Worm (Caenorhabditis elegans) whole organism, young adult: ENCODE measurements around the gene W08E12.5.

Experiments
- F22D6.2 ChIP-seq: sonication (generic microtip); optimal IDR thresholded peaks from 2 replicates; lab custom pipeline; 2016; ENCODE audit warnings: mild to moderate bottlenecking, missing genetic modification characterization, missing compliant biosample characterization
- F37B4.10 ChIP-seq: fragments of 200-800 bp; sonication (Bioruptor generic); IDR thresholded peaks from 2 replicates; pipeline ENCODE4 v1.3.6; 2022; ENCODE audit warnings: missing genetic modification characterization, missing compliant biosample characterization
- F49E8.2 ChIP-seq: sonication (generic microtip); optimal IDR thresholded peaks from 3 replicates; lab custom pipeline; 2017; ENCODE audit warnings: missing genetic modification characterization, mild to moderate bottlenecking, missing compliant biosample characterization, antibody characterized with exemption, moderate library complexity; ENCODE audit not compliant: insufficient read depth
- F55B11.4 ChIP-seq: sonication (generic microtip); optimal IDR thresholded peaks from 2 replicates; lab custom pipeline; 2016; ENCODE audit warnings: missing compliant biosample characterization, missing genetic modification characterization, borderline replicate concordance; ENCODE audit not compliant: insufficient read depth
- K11D2.4 ChIP-seq: fragments of 200-800 bp; sonication (Bioruptor generic); IDR thresholded peaks from 2 replicates; pipeline ENCODE4 v1.3.6; 2022; ENCODE audit warnings: missing genetic modification reagents, missing genetic modification characterization, missing compliant biosample characterization
- K12H6.12 ChIP-seq: fragments of 200-800 bp; sonication (Bioruptor generic); optimal IDR thresholded peaks from 2 replicates; lab custom pipeline; 2018; ENCODE audit warnings: mild to moderate bottlenecking, missing genetic modification characterization, missing compliant biosample characterization
- Y95B8A.8 ChIP-seq: fragments of 200-800 bp; sonication (Bioruptor generic); IDR thresholded peaks from 2 replicates; pipeline ENCODE4 v1.3.6; 2022; ENCODE audit warnings: missing genetic modification reagents, missing genetic modification characterization, missing compliant biosample characterization
- ZK185.1 ChIP-seq: sonication (generic microtip); optimal IDR thresholded peaks from 2 replicates; lab custom pipeline; 2016; ENCODE audit warnings: mild to moderate bottlenecking, missing genetic modification characterization, missing compliant biosample characterization; ENCODE audit not compliant: poor library complexity, severe bottlenecking
- akir-1 ChIP-seq: fragments of 200-800 bp; sonication (Bioruptor generic); optimal IDR thresholded peaks from 2 replicates; lab custom pipeline; 2018; ENCODE audit warnings: mild to moderate bottlenecking, missing genetic modification characterization, moderate library complexity, missing compliant biosample characterization
- aptf-2 ChIP-seq: fragments of 200-800 bp; sonication (Bioruptor generic); conservative IDR thresholded peaks from 2 replicates; pipeline ENCODE4 v1.3.6; 2022; ENCODE audit warnings: missing genetic modification reagents, missing genetic modification characterization, missing compliant biosample characterization
- athp-1 ChIP-seq: sonication (generic microtip); optimal IDR thresholded peaks from 2 replicates; lab custom pipeline; 2017; ENCODE audit warnings: mild to moderate bottlenecking, missing genetic modification characterization, missing compliant biosample characterization
- bed-1 ChIP-seq: fragments of 200-800 bp; sonication (Bioruptor generic); IDR thresholded peaks from 2 replicates; pipeline ENCODE4 v1.3.6; 2022; ENCODE audit warnings: missing genetic modification reagents, missing genetic modification characterization, missing compliant biosample characterization
- cebp-2 ChIP-seq: fragments of 200-800 bp; sonication (Bioruptor generic); IDR thresholded peaks from 2 replicates; pipeline ENCODE4 v1.3.6; 2022; ENCODE audit warnings: missing genetic modification characterization, missing compliant biosample characterization
- ceh-100 ChIP-seq: fragments of 200-800 bp; sonication (Bioruptor generic); IDR thresholded peaks from 2 replicates; pipeline ENCODE4 v1.3.6; 2022; ENCODE audit warnings: missing genetic modification reagents, missing genetic modification characterization, missing compliant biosample characterization
- ceh-40 ChIP-seq: fragments of 200-800 bp; sonication (Bioruptor generic); IDR thresholded peaks from 2 replicates; pipeline ENCODE4 v1.3.6; 2022; ENCODE audit warnings: missing genetic modification characterization, missing compliant biosample characterization
- chd-7 ChIP-seq: sonication (generic microtip); optimal IDR thresholded peaks from 2 replicates; lab custom pipeline; 2016; ENCODE audit warnings: mild to moderate bottlenecking, missing genetic modification characterization, moderate library complexity, missing compliant biosample characterization
- die-1 ChIP-seq: sonication (generic microtip); optimal IDR thresholded peaks from 2 replicates; lab custom pipeline; 2016; ENCODE audit warnings: missing genotype, mild to moderate bottlenecking, missing genetic modification characterization, missing compliant biosample characterization
- dox-1 ChIP-seq: fragments of 200-800 bp; sonication (Bioruptor generic); IDR thresholded peaks from 2 replicates; pipeline ENCODE4 v1.3.6; 2022; ENCODE audit warnings: missing genetic modification reagents, missing genetic modification characterization, missing compliant biosample characterization
- dpl-1 ChIP-seq: fragments of 150-350 bp; optimal IDR thresholded peaks from 2 replicates; lab custom pipeline; 2014; ENCODE audit warnings: missing biosample characterization, missing genetic modification reagents, missing genetic modification characterization
- egl-18 ChIP-seq: fragments of 200-800 bp; sonication (Bioruptor generic); IDR thresholded peaks from 2 replicates; pipeline ENCODE4 v1.3.6; 2022; ENCODE audit warnings: missing genetic modification reagents, missing genetic modification characterization, missing compliant biosample characterization
- egl-44 ChIP-seq: fragments of 200-800 bp; sonication (Bioruptor generic); IDR thresholded peaks from 2 replicates; pipeline ENCODE4 v1.3.6; 2022; ENCODE audit warnings: missing genetic modification reagents, missing genetic modification characterization, missing compliant biosample characterization
- him-1 ChIP-seq: sonication (generic microtip); optimal IDR thresholded peaks from 2 replicates; lab custom pipeline; 2016; ENCODE audit warnings: missing genotype, missing genetic modification reagents, missing genetic modification characterization, missing compliant biosample characterization
- hlh-12 ChIP-seq: sonication (generic microtip); optimal IDR thresholded peaks from 2 replicates; lab custom pipeline; 2016; ENCODE audit warnings: missing genetic modification characterization, missing compliant biosample characterization
- hmg-1.2 ChIP-seq: fragments of 200-800 bp; sonication (Bioruptor generic); IDR thresholded peaks from 2 replicates; pipeline ENCODE4 v1.3.6; 2022; ENCODE audit warnings: missing genetic modification reagents, missing genetic modification characterization, missing compliant biosample characterization
- hmg-20 ChIP-seq: fragments of 200-800 bp; sonication (Bioruptor generic); IDR thresholded peaks from 2 replicates; pipeline ENCODE4 v1.3.6; 2022; ENCODE audit warnings: missing genetic modification reagents, missing genetic modification characterization, missing compliant biosample characterization
- let-526 ChIP-seq: fragments of 200-800 bp; sonication (Bioruptor generic); IDR thresholded peaks from 2 replicates; pipeline ENCODE4 v1.3.6; 2022; ENCODE audit warnings: missing genetic modification reagents, missing genetic modification characterization, missing compliant biosample characterization
- let-607 ChIP-seq, 2 experiments: fragments of 200-800 bp in 1 of 2; sonication (Bioruptor generic) in 1 of 2; sonication (generic microtip) in 1 of 2; optimal IDR thresholded peaks; 2 replicates each; lab custom pipeline; 2016 to 2018; ENCODE audit warnings: mild to moderate bottlenecking in 2 of 2, missing compliant biosample characterization in 2 of 2, missing genetic modification characterization in 2 of 2, moderate library complexity in 2 of 2, missing genotype in 1 of 2
- lin-40 ChIP-seq: sonication (generic microtip); optimal IDR thresholded peaks from 2 replicates; lab custom pipeline; 2016; ENCODE audit warnings: missing genetic modification characterization, mild to moderate bottlenecking, missing compliant biosample characterization, missing genotype, missing genetic modification reagents
- lin-54 ChIP-seq: fragments of 200-800 bp; sonication (Bioruptor generic); optimal IDR thresholded peaks from 2 replicates; lab custom pipeline; 2018; ENCODE audit warnings: mild to moderate bottlenecking, missing genetic modification characterization, missing compliant biosample characterization
- lsl-1 ChIP-seq: fragments of 200-800 bp; sonication (Bioruptor generic); optimal IDR thresholded peaks from 2 replicates; lab custom pipeline; 2018; ENCODE audit warnings: mild to moderate bottlenecking, missing genetic modification characterization, moderate library complexity, missing compliant biosample characterization
- madf-6 ChIP-seq: fragments of 200-800 bp; sonication (Bioruptor generic); IDR thresholded peaks from 2 replicates; pipeline ENCODE4 v1.3.6; 2022; ENCODE audit warnings: missing genetic modification reagents, missing genetic modification characterization, missing compliant biosample characterization
- mcd-1 ChIP-seq: fragments of 200-800 bp; sonication (Bioruptor generic); IDR thresholded peaks from 2 replicates; pipeline ENCODE4 v1.3.6; 2022; ENCODE audit warnings: missing genetic modification reagents, missing genetic modification characterization, missing compliant biosample characterization
- nhr-120 ChIP-seq: fragments of 200-800 bp; sonication (Bioruptor generic); IDR thresholded peaks from 2 replicates; pipeline ENCODE4 v1.3.6; 2022; ENCODE audit warnings: missing genetic modification characterization, missing compliant biosample characterization
- nhr-27 ChIP-seq: fragments of 200-800 bp; sonication (Bioruptor generic); optimal IDR thresholded peaks from 2 replicates; lab custom pipeline; 2018; ENCODE audit warnings: mild to moderate bottlenecking, missing genetic modification characterization, moderate library complexity, missing compliant biosample characterization
- pha-4 ChIP-seq: fragments of 150-350 bp; sonication (generic microtip); optimal IDR thresholded peaks from 2 replicates; lab custom pipeline; 2014; ENCODE audit warnings: missing biosample characterization, missing genetic modification reagents, missing genetic modification characterization
- rec-8 ChIP-seq, 2 experiments: sonication (generic microtip); optimal IDR thresholded peaks; 2 replicates each; lab custom pipeline; 2016; ENCODE audit warnings: mild to moderate bottlenecking in 2 of 2, missing genetic modification characterization in 2 of 2, missing genetic modification reagents in 2 of 2, missing genotype in 2 of 2, missing biosample characterization in 1 of 2, missing compliant biosample characterization in 1 of 2, moderate library complexity in 1 of 2
- snpc-3.4 ChIP-seq: sonication (generic microtip); optimal IDR thresholded peaks from 2 replicates; lab custom pipeline; 2017; ENCODE audit warnings: missing genetic modification characterization, mild to moderate bottlenecking, missing compliant biosample characterization, antibody characterized with exemption, moderate library complexity, missing genotype, missing genetic modification reagents
- tbp1 ChIP-seq: fragments of 200-800 bp; sonication (Bioruptor generic); optimal IDR thresholded peaks from 2 replicates; lab custom pipeline; 2018; ENCODE audit warnings: mild to moderate bottlenecking, missing genetic modification characterization, missing compliant biosample characterization
- tbx-9 ChIP-seq: sonication (generic microtip); optimal IDR thresholded peaks from 2 replicates; lab custom pipeline; 2016; ENCODE audit warnings: borderline replicate concordance, missing genetic modification characterization, inconsistent platforms, missing compliant biosample characterization
- xnd-1 ChIP-seq: sonication (generic microtip); optimal IDR thresholded peaks from 2 replicates; lab custom pipeline; 2016; ENCODE audit warnings: missing genotype, missing genetic modification reagents, missing genetic modification characterization, missing compliant biosample characterization
- zim-3 ChIP-seq: sonication (generic microtip); optimal IDR thresholded peaks from 2 replicates; lab custom pipeline; 2017; ENCODE audit warnings: mild to moderate bottlenecking, missing genetic modification characterization, moderate library complexity, missing compliant biosample characterization
- ztf-25 ChIP-seq: fragments of 200-800 bp; sonication (Bioruptor generic); IDR thresholded peaks from 2 replicates; pipeline ENCODE4 v1.3.6; 2022; ENCODE audit warnings: missing genetic modification reagents, missing genetic modification characterization, missing compliant biosample characterization
- ztf-26 ChIP-seq: sonication (generic microtip); optimal IDR thresholded peaks from 2 replicates; lab custom pipeline; 2017; ENCODE audit warnings: missing genetic modification characterization, missing compliant biosample characterization
- ztf-28 ChIP-seq: fragments of 200-800 bp; sonication (Bioruptor generic); IDR thresholded peaks from 2 replicates; pipeline ENCODE4 v1.3.6; 2022; ENCODE audit warnings: missing genetic modification reagents, missing genetic modification characterization, missing compliant biosample characterization

Gene W08E12.5

ce11 chrIV:3293800-3294493, 6.6 kb upstream of the W08E12.5 start (continued):
- no peak for TF ChIP-seq tbp1 (GFP tag; lab: Kevin White, UChicago)
- TF ChIP-seq xnd-1 (tag; lab: Kevin White, UChicago) = peak; percentile 8
- no peak for TF ChIP-seq F22D6.2
- no peak for TF ChIP-seq aptf-2 (GFP tag; lab: Robert Waterston, UW)
- no peak for TF ChIP-seq hlh-12 (tag; lab: Kevin White, UChicago)
- TF ChIP-seq chd-7 = no peak
- TF ChIP-seq K11D2.4 = no peak
- no peak for TF ChIP-seq bed-1 (GFP tag; lab: Robert Waterston, UW)
- TF ChIP-seq ceh-40 (GFP tag; lab: Robert Waterston, UW) = no peak
- TF ChIP-seq Y95B8A.8 (GFP tag; lab: Robert Waterston, UW) = no peak

ce11 chrIV:3294553-3295185, 5.9 kb upstream of the W08E12.5 start, which contains the start of gene W08E12.7:
TSS of gene W08E12.7 (plus strand) at chrIV:3295135.
- TF ChIP-seq egl-44 (GFP tag; lab: Robert Waterston, UW) (no peak), egl-18 (GFP tag; lab: Robert Waterston, UW) (no peak), rec-8 (tag; optimal IDR thresholded peaks at IDR 0.05; lab: Kevin White, UChicago) (peak; percentile 32 to 36), nhr-27 (tag; lab: Kevin White, UChicago) (no peak), hmg-1.2 (GFP tag; lab: Robert Waterston, UW) (peak; percentile 86), dpl-1 (GFP tag; lab: Kevin White, UChicago) (peak; percentile 93), athp-1 (tag; lab: Kevin White, UChicago) (peak; percentile 89), mcd-1 (GFP tag; lab: Robert Waterston, UW) (peak; percentile 98), ztf-28 (GFP tag; lab: Robert Waterston, UW) (peak; percentile 85), dox-1 (GFP tag; lab: Robert Waterston, UW) (peak; percentile 96), cebp-2 (GFP tag; lab: Robert Waterston, UW) (no peak), nhr-120 (GFP tag; lab: Robert Waterston, UW) (no peak), ceh-100 (GFP tag; lab: Robert Waterston, UW) (peak; percentile 95), zim-3 (tag; lab: Kevin White, UChicago) (no peak), him-1 (tag; lab: Kevin White, UChicago) (peak; percentile 30), let-526 (GFP tag; lab: Robert Waterston, UW) (peak; percentile 88; the same call in 1 of the 2 replicates), lsl-1 (GFP tag; lab: Kevin White, UChicago) (peak; percentile 92), F37B4.10 (GFP tag; lab: Robert Waterston, UW) (no peak), F49E8.2 (tag; lab: Kevin White, UChicago) (peak; percentile 94), tbx-9 (tag; lab: Kevin White, UChicago) (no peak), hmg-20 (GFP tag; lab: Robert Waterston, UW) (0 out of 2 replicates have a peak, but pooled peaks have one; percentile 10), die-1 (tag; lab: Kevin White, UChicago) (peak; percentile 45), ZK185.1 (peak; percentile 87), akir-1 (GFP tag; lab: Kevin White, UChicago) (no peak), let-607 (tag; optimal IDR thresholded peaks at IDR 0.05; lab: Kevin White, UChicago) (peak; percentile 60 to 70), snpc-3.4 (tag; lab: Kevin White, UChicago) (peak; percentile 91), pha-4 (peak; percentile 95), lin-54 (GFP tag; lab: Kevin White, UChicago) (peak; percentile 96), madf-6 (GFP tag; lab: Robert Waterston, UW) (peak; percentile 94), lin-40 (peak; percentile 87), chd-7 (no peak), ceh-40 (GFP tag; lab: Robert Waterston, UW) (no peak), F22D6.2 (peak; percentile 55), tbp1 (GFP tag; lab: Kevin White, UChicago) (peak; percentile 73), F55B11.4 (tag; lab: Kevin White, UChicago) (no peak), ztf-25 (GFP tag; lab: Robert Waterston, UW) (0 out of 2 replicates have a peak, but pooled peaks have one; percentile 53), K12H6.12 (tag; lab: Kevin White, UChicago) (peak; percentile 82), ztf-26 (tag; lab: Kevin White, UChicago) (peak; percentile 2)
